Fruit fly (Drosophila melanogaster) whole organism, embryonic: ENCODE results near the gene PhKgamma.
A peak's percentile ranks its signal among the peaks of the same experiment; 100 is the strongest.

ENCODE experiments used
- Antp ChIP-seq: fragments of 200-800 bp; sonication (Bioruptor generic); optimal IDR thresholded peaks from 3 replicates; lab custom pipeline; 2016; ENCODE audit warnings: missing biosample characterization, missing genetic modification characterization
- BtbVII ChIP-seq: fragments of 200-800 bp; sonication (Bioruptor generic); optimal IDR thresholded peaks from 3 replicates; lab custom pipeline; 2017; ENCODE audit warnings: missing biosample characterization, mild to moderate bottlenecking, missing genetic modification characterization
- CG10209 ChIP-seq: fragments of 200-800 bp; sonication (Bioruptor generic); optimal IDR thresholded peaks from 3 replicates; lab custom pipeline; 2017; ENCODE audit warnings: missing biosample characterization, mild to moderate bottlenecking, missing genetic modification characterization, missing genetic modification reagents
- CG12155 ChIP-seq: fragments of 200-800 bp; sonication (Bioruptor generic); optimal IDR thresholded peaks from 3 replicates; lab custom pipeline; 2016; ENCODE audit warnings: missing biosample characterization, missing genetic modification characterization
- CG13624 ChIP-seq: fragments of 200-800 bp; sonication (Bioruptor generic); optimal IDR thresholded peaks from 2 replicates; lab custom pipeline; 2016; ENCODE audit warnings: missing biosample characterization, missing genetic modification characterization
- CG14441 ChIP-seq: fragments of 200-800 bp; sonication (Bioruptor generic); IDR thresholded peaks from 2 replicates; pipeline ENCODE4 v1.3.6; 2022; ENCODE audit warnings: missing biosample characterization, missing genetic modification characterization
- CG17361 ChIP-seq: fragments of 200-800 bp; sonication (Bioruptor generic); IDR thresholded peaks from 3 replicates; pipeline ENCODE4 v1.3.6; 2022; ENCODE audit warnings: missing biosample characterization, missing genetic modification characterization
- CG18619 ChIP-seq: fragments of 200-800 bp; sonication (Bioruptor generic); optimal IDR thresholded peaks from 3 replicates; lab custom pipeline; 2017; ENCODE audit warnings: missing biosample characterization, mild to moderate bottlenecking, missing genetic modification characterization
- CG30020 ChIP-seq: fragments of 200-800 bp; optimal IDR thresholded peaks from 2 replicates; lab custom pipeline; 2019; ENCODE audit warnings: missing biosample characterization, mild to moderate bottlenecking, missing genetic modification characterization, moderate library complexity
- CG30403 ChIP-seq: fragments of 200-800 bp; sonication (Bioruptor generic); optimal IDR thresholded peaks from 3 replicates; lab custom pipeline; 2016; ENCODE audit warnings: missing biosample characterization, missing genetic modification characterization
- CG31388 ChIP-seq: fragments of 200-800 bp; sonication (Bioruptor generic); optimal IDR thresholded peaks from 2 replicates; lab custom pipeline; 2016; ENCODE audit warnings: missing biosample characterization, missing genetic modification characterization
- CG33213 ChIP-seq: fragments of 200-800 bp; sonication (Bioruptor generic); optimal IDR thresholded peaks from 3 replicates; lab custom pipeline; 2016; ENCODE audit warnings: missing biosample characterization, missing genetic modification characterization
- CG3847 ChIP-seq: fragments of 200-800 bp; sonication (Bioruptor generic); IDR thresholded peaks from 2 replicates; pipeline ENCODE4 v1.3.6; 2022; ENCODE audit warnings: missing biosample characterization, missing genetic modification characterization
- CG4424 ChIP-seq: fragments of 200-800 bp; sonication (Bioruptor generic); optimal IDR thresholded peaks from 3 replicates; lab custom pipeline; 2016; ENCODE audit warnings: missing biosample characterization, missing genetic modification characterization
- CG8388 ChIP-seq: fragments of 200-800 bp; sonication (Bioruptor generic); optimal IDR thresholded peaks from 2 replicates; lab custom pipeline; 2019; ENCODE audit warnings: missing biosample characterization, mild to moderate bottlenecking, missing genetic modification characterization, moderate library complexity
- CG9727 ChIP-seq: fragments of 200-800 bp; sonication (Bioruptor generic); optimal IDR thresholded peaks from 3 replicates; lab custom pipeline; 2017; ENCODE audit warnings: missing biosample characterization, mild to moderate bottlenecking, missing genetic modification characterization
- Chrac-16 ChIP-seq: fragments of 200-800 bp; sonication (Bioruptor generic); optimal IDR thresholded peaks from 3 replicates; lab custom pipeline; 2016; ENCODE audit warnings: missing biosample characterization, missing genetic modification characterization
- D19A ChIP-seq: fragments of 200-800 bp; optimal IDR thresholded peaks from 3 replicates; lab custom pipeline; 2019; ENCODE audit warnings: missing biosample characterization, mild to moderate bottlenecking, missing genetic modification characterization, moderate library complexity
- Dfd ChIP-seq, 2 experiments: fragments of >200 bp; optimal IDR thresholded peaks; 2 replicates each; lab custom pipeline; 2017; ENCODE audit warnings: missing biosample characterization in 2 of 2, missing genetic modification characterization in 2 of 2
- Dll ChIP-seq: fragments of 200-800 bp; sonication (Bioruptor generic); IDR thresholded peaks from 4 replicates; pipeline ENCODE4 v1.3.6; 2022; ENCODE audit warnings: missing biosample characterization, missing genetic modification characterization; ENCODE audit not compliant: partially characterized antibody
- E2f2 ChIP-seq: fragments of 200-800 bp; sonication (Bioruptor generic); IDR thresholded peaks from 2 replicates; pipeline ENCODE4 v1.3.6; 2022; ENCODE audit warnings: missing biosample characterization, missing genetic modification characterization
- Eip74EF ChIP-seq, 2 experiments: fragments of 200-800 bp in 1 of 2; fragments of >200 bp in 1 of 2; sonication (Bioruptor generic) in 1 of 2; optimal IDR thresholded peaks; 2 replicates each; lab custom pipeline; 2017 to 2019; ENCODE audit warnings: missing biosample characterization in 2 of 2, missing genetic modification characterization in 2 of 2, mild to moderate bottlenecking in 1 of 2, moderate library complexity in 1 of 2
- Ets65A ChIP-seq: fragments of 200-800 bp; sonication (Bioruptor generic); peaks from one replicate; lab custom pipeline; 2016; ENCODE audit warnings: missing biosample characterization, missing genetic modification characterization
- Hr78 ChIP-seq, 2 experiments: fragments of 200-800 bp in 1 of 2; fragments of >200 bp in 1 of 2; sonication (Bioruptor generic) in 1 of 2; optimal IDR thresholded peaks; 2 replicates each; lab custom pipeline; 2017 to 2019; ENCODE audit warnings: missing biosample characterization in 2 of 2, missing genetic modification characterization in 2 of 2, mild to moderate bottlenecking in 1 of 2, moderate library complexity in 1 of 2
- Lhr ChIP-seq: fragments of 200-800 bp; sonication (Bioruptor generic); optimal IDR thresholded peaks from 3 replicates; lab custom pipeline; 2017; ENCODE audit warnings: mild to moderate bottlenecking, missing biosample characterization, missing genetic modification reagents, missing genetic modification characterization
- MBD-R2 ChIP-seq: fragments of 200-800 bp; sonication (Bioruptor generic); IDR thresholded peaks from 2 replicates; pipeline ENCODE4 v1.3.6; 2022; ENCODE audit warnings: missing biosample characterization, missing genetic modification characterization
- MTF-1 ChIP-seq: fragments of 200-800 bp; sonication (Bioruptor generic); optimal IDR thresholded peaks from 2 replicates; lab custom pipeline; 2018; ENCODE audit warnings: missing biosample characterization, mild to moderate bottlenecking, missing genetic modification characterization, borderline replicate concordance
- Med ChIP-seq: fragments of 200-800 bp; sonication (Bioruptor generic); peaks from one replicate; lab custom pipeline; 2016; ENCODE audit warnings: missing biosample characterization, missing genetic modification characterization, mild to moderate bottlenecking, inconsistent platforms, moderate library complexity
- Nf-YC ChIP-seq: fragments of 200-800 bp; optimal IDR thresholded peaks from 3 replicates; lab custom pipeline; 2019; ENCODE audit warnings: missing biosample characterization, mild to moderate bottlenecking, missing genetic modification characterization, moderate library complexity
- Trl ChIP-seq, 3 experiments: fragments of >200 bp in 2 of 3; fragments of 200-800 bp in 1 of 3; sonication (Bioruptor generic) in 1 of 3; optimal IDR thresholded peaks; 2 replicates in 1 of 3; 3 replicates in 2 of 3; lab custom pipeline; 2016 to 2017; ENCODE audit warnings: missing biosample characterization in 1 of 3, missing genetic modification characterization in 1 of 3
- Xbp1 ChIP-seq: fragments of 200-800 bp; sonication (Bioruptor generic); optimal IDR thresholded peaks from 3 replicates; lab custom pipeline; 2016; ENCODE audit warnings: missing biosample characterization, mild to moderate bottlenecking, missing genetic modification characterization
- YL-1 ChIP-seq: fragments of 200-800 bp; sonication (Bioruptor generic); optimal IDR thresholded peaks from 3 replicates; lab custom pipeline; 2017; ENCODE audit warnings: missing biosample characterization, mild to moderate bottlenecking, missing genetic modification characterization
- ab ChIP-seq: fragments of 200-800 bp; sonication (Bioruptor generic); optimal IDR thresholded peaks from 2 replicates; lab custom pipeline; 2016; ENCODE audit warnings: missing biosample characterization, missing genetic modification characterization
- ase ChIP-seq: fragments of 200-800 bp; sonication (Bioruptor generic); IDR thresholded peaks from 3 replicates; pipeline ENCODE4 v1.3.6; 2022; ENCODE audit warnings: missing biosample characterization, missing genetic modification characterization
- ato ChIP-seq: fragments of 200-800 bp; sonication (Bioruptor generic); IDR thresholded peaks from 2 replicates; pipeline ENCODE4 v1.3.6; 2022; ENCODE audit warnings: missing biosample characterization, missing genetic modification characterization; ENCODE audit not compliant: partially characterized antibody
- caup ChIP-seq: fragments of 200-800 bp; sonication (Bioruptor generic); optimal IDR thresholded peaks from 3 replicates; lab custom pipeline; 2017; ENCODE audit warnings: missing biosample characterization, mild to moderate bottlenecking, missing genetic modification characterization, moderate library complexity; ENCODE audit not compliant: severe bottlenecking
- chm ChIP-seq: fragments of 200-800 bp; sonication (Bioruptor generic); IDR thresholded peaks from 2 replicates; pipeline ENCODE4 v1.3.6; 2022; ENCODE audit warnings: missing biosample characterization, missing genetic modification characterization
- dmrt99B ChIP-seq: fragments of 200-800 bp; sonication (Bioruptor generic); optimal IDR thresholded peaks from 2 replicates; lab custom pipeline; 2018; ENCODE audit warnings: missing biosample characterization, mild to moderate bottlenecking, missing genetic modification characterization, moderate library complexity
- ewg ChIP-seq: fragments of 200-800 bp; sonication (Bioruptor generic); optimal IDR thresholded peaks from 3 replicates; lab custom pipeline; 2017; ENCODE audit warnings: mild to moderate bottlenecking, missing biosample characterization, missing genetic modification reagents, missing genetic modification characterization
- eyg ChIP-seq: fragments of 200-800 bp; sonication (Bioruptor generic); optimal IDR thresholded peaks from 3 replicates; lab custom pipeline; 2016; ENCODE audit warnings: missing biosample characterization, missing genetic modification characterization
- fu2 ChIP-seq: fragments of 200-800 bp; sonication (Bioruptor generic); optimal IDR thresholded peaks from 2 replicates; lab custom pipeline; 2016; ENCODE audit warnings: missing biosample characterization, missing genetic modification characterization
- ham ChIP-seq: fragments of 200-800 bp; sonication (Bioruptor generic); IDR thresholded peaks from 2 replicates; pipeline ENCODE4 v1.3.6; 2022; ENCODE audit warnings: missing biosample characterization, missing genetic modification characterization
- hth ChIP-seq: fragments of >200 bp; optimal IDR thresholded peaks from 2 replicates; lab custom pipeline; 2017; ENCODE audit warnings: inconsistent platforms
- jigr1 ChIP-seq: fragments of 200-800 bp; sonication (Bioruptor generic); IDR thresholded peaks from 3 replicates; pipeline ENCODE4 v1.3.6; 2022; ENCODE audit warnings: missing biosample characterization, missing genetic modification characterization
- kni ChIP-seq: fragments of 200-800 bp; sonication (Bioruptor generic); optimal IDR thresholded peaks from 3 replicates; lab custom pipeline; 2017; ENCODE audit warnings: mild to moderate bottlenecking, missing biosample characterization, missing genetic modification reagents, missing genetic modification characterization
- knrl ChIP-seq: fragments of 200-800 bp; sonication (Bioruptor generic); IDR thresholded peaks from 3 replicates; pipeline ENCODE4 v1.3.6; 2022; ENCODE audit warnings: missing biosample characterization, missing genetic modification characterization; ENCODE audit not compliant: partially characterized antibody
- onecut ChIP-seq: fragments of 200-800 bp; sonication (Bioruptor generic); IDR thresholded peaks from 2 replicates; pipeline ENCODE4 v1.3.6; 2022; ENCODE audit warnings: missing biosample characterization, missing genetic modification characterization
- pum ChIP-seq: fragments of 200-800 bp; sonication (Bioruptor generic); optimal IDR thresholded peaks from 2 replicates; lab custom pipeline; 2016; ENCODE audit warnings: missing biosample characterization, missing genetic modification characterization
- toy ChIP-seq: fragments of 200-800 bp; sonication (Bioruptor generic); IDR thresholded peaks from 2 replicates; pipeline ENCODE4 v1.3.6; 2022; ENCODE audit warnings: missing biosample characterization, missing genetic modification characterization

The PhKgamma gene

DNA sequence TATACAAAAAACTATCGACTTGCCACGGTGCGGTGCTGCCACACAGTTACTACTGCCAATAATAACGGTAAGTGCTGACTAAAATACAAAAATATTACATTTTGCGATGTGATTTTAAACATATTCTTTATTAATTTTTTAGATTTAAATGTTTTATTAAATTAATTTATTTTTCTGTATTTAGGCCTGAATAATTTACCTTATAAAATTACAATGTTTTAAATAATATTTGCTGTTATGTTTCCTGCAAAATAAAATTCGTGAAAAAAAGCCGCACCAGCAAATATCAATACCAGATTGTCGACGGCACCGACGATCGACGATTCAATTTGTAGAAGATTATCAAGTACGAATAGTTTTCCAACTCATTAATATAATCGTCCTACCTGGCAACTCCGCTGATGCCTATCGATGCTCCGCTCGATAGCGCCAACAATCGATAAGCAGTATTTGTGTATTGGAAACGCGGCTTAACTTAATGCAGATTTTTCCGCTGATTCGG lies 16.3 kb upstream of the PhKgamma start, which contains the start of the genes Vlet and bif (continued):
- TF ChIP-seq CG8388, result peak; percentile 73
- no peak for TF ChIP-seq ham (GFP tag; lab: Robert Waterston, UW)
- TF ChIP-seq Nf-YC, result peak; percentile 64
- TF ChIP-seq CG13624, result peak; percentile 23
- no peak for TF ChIP-seq Dfd (GFP tag; optimal IDR thresholded peaks at IDR 0.05; lab: Kevin White, UChicago)
- peak; percentile 16 for TF ChIP-seq CG33213 (GFP tag; lab: Kevin White, UChicago)
- peak; percentile 76 for TF ChIP-seq CG30403 (GFP tag; lab: Kevin White, UChicago)
- peak; percentile 69 for TF ChIP-seq CG18619 (GFP tag; lab: Kevin White, UChicago)
- peak; percentile 43; the same call in 1 of the 2 replicates for TF ChIP-seq CG14441 (GFP tag; lab: Robert Waterston, UW)
- peak; percentile 56 for TF ChIP-seq CG4424 (GFP tag; lab: Kevin White, UChicago)
- TF ChIP-seq MBD-R2 (GFP tag; lab: Robert Waterston, UW), result peak; percentile 48
- TF ChIP-seq eyg (GFP tag; lab: Kevin White, UChicago), result no peak
- peak; percentile 50; the same call in 2 of the 3 replicates for TF ChIP-seq knrl (GFP tag; lab: Robert Waterston, UW)
- peak; percentile 41 for TF ChIP-seq E2f2 (GFP tag; lab: Robert Waterston, UW)
- peak; percentile 50 for TF ChIP-seq ewg (GFP tag; lab: Kevin White, UChicago)
- TF ChIP-seq kni (GFP tag; lab: Kevin White, UChicago), result no peak
- TF ChIP-seq chm, result no peak
- TF ChIP-seq Trl (optimal IDR thresholded peaks at IDR 0.05; lab: Kevin White, UChicago), result no peak
- TF ChIP-seq Trl (GFP tag; optimal IDR thresholded peaks at IDR 0.05; lab: Kevin White, UChicago), result peak; percentile 44
- TF ChIP-seq MTF-1, result no peak
- peak; percentile 50 for TF ChIP-seq CG10209 (GFP tag; lab: Kevin White, UChicago)
- no peak for TF ChIP-seq Eip74EF (GFP tag; optimal IDR thresholded peaks at IDR 0.05; lab: Kevin White, UChicago)
- TF ChIP-seq jigr1, result no peak
- no peak for TF ChIP-seq YL-1 (GFP tag; lab: Kevin White, UChicago)
- peak; percentile 41 for TF ChIP-seq pum (GFP tag; lab: Kevin White, UChicago)
- peak; percentile 16 for TF ChIP-seq CG31388
- no peak for TF ChIP-seq Hr78 (GFP tag; optimal IDR thresholded peaks at IDR 0.05; lab: Kevin White, UChicago)
- peak; percentile 78 for TF ChIP-seq CG9727 (GFP tag; lab: Kevin White, UChicago)
- peak; percentile 41 for TF ChIP-seq CG12155 (GFP tag; lab: Kevin White, UChicago)
- 0 out of 2 replicates have a peak, but pooled peaks have one; percentile 49 for TF ChIP-seq ato (GFP tag; lab: Robert Waterston, UW)
- TF ChIP-seq D19A, result peak; percentile 56
- TF ChIP-seq Med (GFP tag; lab: Kevin White, UChicago), result peak; percentile 85
- no peak for TF ChIP-seq toy (GFP tag; lab: Robert Waterston, UW)
- TF ChIP-seq CG30020 (tag; lab: Kevin White, UChicago), result peak; percentile 47
- TF ChIP-seq Dll (GFP tag; lab: Robert Waterston, UW), result peak; percentile 61; the same call in 1 of the 4 replicates
- no peak; the same call in 1 of the 2 replicates for TF ChIP-seq onecut (GFP tag; lab: Robert Waterston, UW)
- peak; percentile 76 for TF ChIP-seq Xbp1 (GFP tag; lab: Kevin White, UChicago)
- peak; percentile 61 for TF ChIP-seq dmrt99B (tag; lab: Kevin White, UChicago)
- no peak for TF ChIP-seq Lhr (GFP tag; lab: Kevin White, UChicago)
- TF ChIP-seq Ets65A (GFP tag; lab: Kevin White, UChicago), result peak; percentile 95
- peak; percentile 0 for TF ChIP-seq fu2 (GFP tag; lab: Kevin White, UChicago)
- peak; percentile 64 for TF ChIP-seq caup (GFP tag; lab: Kevin White, UChicago)
- TF ChIP-seq CG17361 (GFP tag; lab: Robert Waterston, UW), result peak; percentile 87
- TF ChIP-seq Antp (GFP tag; lab: Kevin White, UChicago), result peak; percentile 49
- 0 out of 3 replicates have a peak, but pooled peaks have one; percentile 30 for TF ChIP-seq ase
- no peak for TF ChIP-seq hth (lab: Kevin White, UChicago)
- peak; percentile 64 for TF ChIP-seq Chrac-16 (GFP tag; lab: Kevin White, UChicago)
- TF ChIP-seq ab (GFP tag; lab: Kevin White, UChicago), result no peak
- TF ChIP-seq CG3847 (GFP tag; lab: Robert Waterston, UW), result peak; percentile 73
- peak; percentile 58 for TF ChIP-seq BtbVII (GFP tag; lab: Kevin White, UChicago)
